Worm (Caenorhabditis elegans): ENCODE measurements around the gene phyh-1.
A peak's percentile ranks its signal among the peaks of the same experiment; 100 is the strongest.

phyh-1 gene

ce11 chrIV:17245200-17245599 is 14.0 kb downstream of the phyh-1 start, which contains the start of gene ZK550.2 (continued):
- TF ChIP-seq vab-15 (tag; optimal IDR thresholded peaks at IDR 0.05), result no peak

DNA sequence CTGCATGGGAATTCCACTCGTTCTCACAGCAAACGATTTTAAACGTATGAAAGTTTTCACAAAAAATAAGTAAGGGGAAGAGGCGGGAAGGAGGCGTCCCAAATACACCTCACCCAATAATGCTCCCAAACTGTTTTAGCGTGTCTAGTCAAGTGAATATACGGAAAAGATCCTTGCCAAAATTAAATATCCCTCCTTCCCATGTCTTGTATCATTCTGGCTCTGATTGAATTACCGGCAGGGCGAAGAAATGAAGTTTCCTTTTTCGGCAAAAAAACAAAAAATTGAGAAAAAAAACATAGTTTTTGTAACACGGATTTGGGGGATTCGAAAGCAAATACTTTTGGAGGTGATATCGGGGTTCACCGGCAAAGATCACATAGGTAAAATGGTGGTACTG is 20.3 kb downstream of the phyh-1 start:
- TF ChIP-seq lin-13 (GFP tag; optimal IDR thresholded peaks at IDR 0.05), result no peak
- TF ChIP-seq tbx-2 (tag; optimal IDR thresholded peaks at IDR 0.05), result no peak
- peak; percentile 90 for TF ChIP-seq fkh-10 (GFP tag; optimal IDR thresholded peaks at IDR 0.05)

ce11 chrIV:17237029-17237428 is 22.2 kb downstream of the phyh-1 start:
- peak; percentile 45 for TF ChIP-seq lin-14 (GFP tag; optimal IDR thresholded peaks at IDR 0.05)
- no peak for TF ChIP-seq lin-15B (tag; optimal IDR thresholded peaks at IDR 0.05)
- peak; percentile 83 for TF ChIP-seq fkh-10 (GFP tag; optimal IDR thresholded peaks at IDR 0.05)

DNA sequence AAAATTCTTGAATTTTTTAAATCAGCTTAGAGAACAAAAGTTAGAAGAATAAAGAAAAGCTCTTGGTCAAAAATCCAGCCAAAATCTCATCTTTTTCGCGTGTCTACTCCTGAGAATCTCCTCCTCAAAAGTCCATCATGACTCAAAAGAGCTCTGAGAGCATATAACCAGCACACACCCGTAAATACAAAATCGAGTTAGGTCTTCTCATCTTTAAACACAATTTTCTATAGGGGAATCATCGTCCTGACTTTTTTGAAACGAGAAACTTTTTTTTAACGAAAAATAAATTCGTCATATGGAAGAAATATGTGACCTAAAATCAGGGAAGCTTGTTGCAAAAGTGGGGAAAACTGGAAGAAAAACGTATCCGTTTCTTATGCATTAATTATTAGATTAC is 25.7 kb downstream of the phyh-1 start:
- peak; percentile 30 for TF ChIP-seq ces-1 (GFP tag; optimal IDR thresholded peaks at IDR 0.05)
- no peak for TF ChIP-seq pag-3 (tag; optimal IDR thresholded peaks at IDR 0.05; ENCODE audit: borderline replicate concordance, insufficient read depth)
- no peak for TF ChIP-seq skn-1 (tag; optimal IDR thresholded peaks at IDR 0.05)
- TF ChIP-seq fkh-8 (tag; optimal IDR thresholded peaks at IDR 0.05), result no peak
- TF ChIP-seq efl-1 (optimal IDR thresholded peaks at IDR 0.05), result no peak
- TF ChIP-seq efl-1 (GFP tag; optimal IDR thresholded peaks at IDR 0.05 in 1 of 2), result peak in 1 of 2 experiments; percentile 6
- peak; percentile 79 for TF ChIP-seq fkh-10 (GFP tag; optimal IDR thresholded peaks at IDR 0.05)
- peak; percentile 57 for TF ChIP-seq lin-14 (GFP tag; optimal IDR thresholded peaks at IDR 0.05)

DNA sequence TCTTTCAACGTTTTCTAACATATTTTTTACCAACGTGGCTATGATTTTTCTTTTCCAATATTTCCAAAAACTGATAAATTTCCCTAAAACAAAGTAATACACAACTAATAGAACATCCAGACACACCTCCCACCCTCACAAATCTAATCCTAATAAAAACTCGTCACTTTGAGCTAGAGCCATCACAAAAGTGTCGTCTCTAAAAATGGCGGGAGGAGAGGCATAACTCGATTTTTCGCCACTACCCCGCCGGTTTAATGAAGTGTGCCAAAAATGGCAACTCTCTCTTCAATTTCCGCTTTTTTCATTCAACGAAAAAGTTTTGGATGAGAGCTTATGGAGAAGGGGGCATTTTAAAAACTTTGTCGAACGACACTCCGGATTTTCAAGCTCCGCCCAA is 26.3 kb downstream of the phyh-1 start:
- TF ChIP-seq pax-3 (tag; optimal IDR thresholded peaks at IDR 0.05) (no peak), fkh-10 (GFP tag; optimal IDR thresholded peaks at IDR 0.05) (peak; percentile 1)

DNA sequence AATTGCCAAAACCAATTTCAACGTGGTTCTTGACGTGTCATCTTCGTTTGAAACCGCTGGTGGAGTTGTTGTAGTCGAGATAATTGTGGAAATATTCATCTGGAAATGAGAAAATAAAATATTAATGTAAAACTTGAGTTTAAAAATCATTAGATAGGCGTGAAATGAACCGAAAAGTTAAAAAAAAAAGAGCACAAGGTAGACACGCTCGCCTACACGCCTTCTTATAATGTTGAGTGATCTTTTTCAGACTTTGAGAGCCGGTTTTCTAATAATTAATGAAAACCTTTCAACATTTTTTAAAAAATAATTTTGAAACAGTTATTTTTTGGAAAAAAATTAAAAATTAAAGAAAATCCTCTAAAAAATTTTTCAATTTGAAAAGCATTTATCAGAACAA is 28.3 kb downstream of the phyh-1 start, which contains the start of gene npr-32:
Gene npr-32, minus strand, starts transcription at position 101 of the 400 bp plus-strand sequence.
- TF ChIP-seq fkh-8 (tag; optimal IDR thresholded peaks at IDR 0.05) (no peak), lir-3 (tag; optimal IDR thresholded peaks at IDR 0.05; ENCODE audit: poor library complexity) (no peak), ztf-4 (tag; optimal IDR thresholded peaks at IDR 0.05) (no peak), nhr-71 (tag; optimal IDR thresholded peaks at IDR 0.05) (no peak), Y116A8C.19 (tag; optimal IDR thresholded peaks at IDR 0.05; ENCODE audit: borderline replicate concordance) (no peak)

DNA sequence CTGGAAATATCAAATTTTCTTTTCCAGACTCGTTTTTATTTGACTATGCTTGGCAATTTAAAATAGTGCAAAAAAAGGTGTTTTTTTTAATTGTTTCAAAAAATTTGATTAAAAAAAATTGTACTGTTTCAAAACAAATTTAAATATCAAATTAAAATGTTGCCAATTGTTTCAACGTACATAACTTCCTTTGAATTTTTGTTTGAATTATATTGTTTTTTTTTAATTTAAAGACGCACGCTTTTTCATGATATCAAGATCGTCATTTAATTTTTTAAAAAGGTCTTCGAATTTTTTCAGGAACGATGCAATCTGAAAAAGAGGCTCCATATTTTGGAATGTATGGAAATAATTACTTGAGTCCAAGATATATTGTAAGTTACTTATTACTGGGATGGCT is 35.7 kb downstream of the phyh-1 start, which contains the start of gene Y116A8B.4:
Gene Y116A8B.4, plus strand, starts transcription at position 301 of the 400 bp plus-strand sequence.
- TF ChIP-seq zip-4 (GFP tag; optimal IDR thresholded peaks at IDR 0.05), result no peak
- TF ChIP-seq swsn-7 (tag; optimal IDR thresholded peaks at IDR 0.05), result no peak
- TF ChIP-seq nhr-77 (tag; optimal IDR thresholded peaks at IDR 0.05), result no peak
- TF ChIP-seq hlh-4 (tag; optimal IDR thresholded peaks at IDR 0.05), result no peak
- TF ChIP-seq hlh-17 (GFP tag; optimal IDR thresholded peaks at IDR 0.05; ENCODE audit: borderline replicate concordance), result no peak
- TF ChIP-seq Y116A8C.19 (tag; optimal IDR thresholded peaks at IDR 0.05; ENCODE audit: borderline replicate concordance), result no peak
- no peak for TF ChIP-seq snu-23 (GFP tag; optimal IDR thresholded peaks at IDR 0.05)
- TF ChIP-seq nhr-47 (tag; optimal IDR thresholded peaks at IDR 0.05), result no peak
- no peak for TF ChIP-seq ztf-4 (tag; optimal IDR thresholded peaks at IDR 0.05)
- no peak for TF ChIP-seq efl-1 (optimal IDR thresholded peaks at IDR 0.05)
- no peak for TF ChIP-seq efl-1 (GFP tag; optimal IDR thresholded peaks at IDR 0.05 in 1 of 2)
- TF ChIP-seq rnt-1 (tag; optimal IDR thresholded peaks at IDR 0.05), result no peak
- TF ChIP-seq aly-2 (tag; optimal IDR thresholded peaks at IDR 0.05), result no peak
- no peak for TF ChIP-seq isw-1 (GFP tag; IDR thresholded peaks at IDR 0.05)
- no peak for TF ChIP-seq elt-2 (tag; optimal IDR thresholded peaks at IDR 0.05)
- TF ChIP-seq nhr-85 (tag), result no peak
- no peak for TF ChIP-seq ceh-90 (tag; optimal IDR thresholded peaks at IDR 0.05)
- no peak for TF ChIP-seq nhr-84 (tag; optimal IDR thresholded peaks at IDR 0.05)
- TF ChIP-seq pax-3 (tag; optimal IDR thresholded peaks at IDR 0.05), result no peak
- TF ChIP-seq F16B12.6 (tag; optimal IDR thresholded peaks at IDR 0.05), result no peak

Measured in whole organism, L1 larva.